Worm (Caenorhabditis elegans): ENCODE results near the gene lido-10.

DNA sequence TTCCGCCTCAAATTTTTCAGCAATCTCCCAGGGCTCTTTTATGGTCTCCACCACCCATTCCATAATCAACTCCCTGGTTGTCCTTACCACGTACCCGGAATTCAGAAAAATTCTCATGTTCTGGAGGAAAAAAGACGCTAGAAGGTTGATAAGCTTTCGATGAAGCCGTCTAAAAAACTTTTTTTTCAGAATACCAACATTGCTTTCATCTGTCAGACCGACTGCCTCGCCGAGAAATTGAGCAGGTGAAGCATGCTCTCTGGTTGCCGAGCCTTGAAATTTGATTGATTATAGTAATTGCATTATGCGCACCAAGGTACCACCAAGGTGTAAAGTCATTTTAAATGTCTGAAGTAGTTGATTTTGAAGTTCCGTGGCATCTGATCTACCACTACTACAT is 43.6 kb downstream of the lido-10 start, which contains the start of gene sri-30:
- no peak for TF ChIP-seq W03F9.2 (tag; optimal IDR thresholded peaks at IDR 0.05)
- no peak for TF ChIP-seq him-1 (tag; optimal IDR thresholded peaks at IDR 0.05)
